Fruit fly (Drosophila melanogaster): ENCODE measurements around the gene CG16704.

CG16704 gene

dm6 chr2L:3693805-3694204, 1.4 kb upstream of the CG16704 start, which contains the start of gene Acp24A4:
Gene Acp24A4 (minus strand): TSS chr2L:3693905.
- TF ChIP-seq insv (optimal IDR thresholded peaks at IDR 0.05) = no peak
- no peak for TF ChIP-seq h (optimal IDR thresholded peaks at IDR 0.05)

- TF ChIP-seq ttk (optimal IDR thresholded peaks at IDR 0.05) = no peak
- TF ChIP-seq insv (optimal IDR thresholded peaks at IDR 0.05) = no peak
- no peak for TF ChIP-seq Sin3A (optimal IDR thresholded peaks at IDR 0.05)
- TF ChIP-seq psq (optimal IDR thresholded peaks at IDR 0.05) = no peak
- no peak for TF ChIP-seq Myc (optimal IDR thresholded peaks at IDR 0.05)
- TF ChIP-seq h (optimal IDR thresholded peaks at IDR 0.05) = no peak
Measured at dm6 chr2L:3693082-3693481, 695 bp upstream of the CG16704 start, which contains the start of gene CG3513. Gene CG3513 (minus strand): TSS chr2L:3693182.

- no peak for TF ChIP-seq insv (optimal IDR thresholded peaks at IDR 0.05)
- TF ChIP-seq ttk (optimal IDR thresholded peaks at IDR 0.05) = no peak
- no peak for TF ChIP-seq Sin3A (optimal IDR thresholded peaks at IDR 0.05)
- TF ChIP-seq h (optimal IDR thresholded peaks at IDR 0.05) = no peak
- TF ChIP-seq psq (optimal IDR thresholded peaks at IDR 0.05) = no peak
- no peak for TF ChIP-seq Myc (optimal IDR thresholded peaks at IDR 0.05)
Measured at dm6 chr2L:3685139-3685851, 7.1 kb downstream of the CG16704 start.

DNA sequence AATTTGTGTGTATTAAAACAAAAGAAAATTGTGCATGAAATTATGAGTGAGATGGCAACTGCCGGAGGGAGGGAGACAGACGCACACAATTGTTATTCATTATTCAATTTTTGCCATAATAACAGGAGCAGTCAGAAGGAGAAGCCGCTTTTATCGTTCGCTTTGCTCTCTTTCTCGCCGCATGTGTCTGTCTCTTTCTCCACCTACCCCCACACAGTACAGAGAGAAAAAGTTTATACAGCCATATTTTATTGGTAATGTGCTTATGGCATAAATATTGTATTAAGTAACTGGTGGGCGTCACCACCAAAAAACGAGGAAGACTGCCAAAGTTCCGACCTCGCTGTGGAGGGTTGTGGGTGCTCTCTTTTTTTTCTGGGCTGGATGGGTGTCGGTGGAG, 9.9 kb downstream of the CG16704 start:
- TF ChIP-seq insv (optimal IDR thresholded peaks at IDR 0.05) (no peak), Sin3A (optimal IDR thresholded peaks at IDR 0.05) (no peak), psq (optimal IDR thresholded peaks at IDR 0.05) (no peak), h (optimal IDR thresholded peaks at IDR 0.05) (no peak), Myc (optimal IDR thresholded peaks at IDR 0.05) (no peak), ttk (optimal IDR thresholded peaks at IDR 0.05) (no peak)

- TF ChIP-seq psq (optimal IDR thresholded peaks at IDR 0.05) (no peak), insv (optimal IDR thresholded peaks at IDR 0.05) (no peak), Myc (optimal IDR thresholded peaks at IDR 0.05) (no peak), h (optimal IDR thresholded peaks at IDR 0.05) (no peak), Sin3A (optimal IDR thresholded peaks at IDR 0.05) (no peak)
Measured at dm6 chr2L:3681338-3681737, 11.0 kb downstream of the CG16704 start.

- no peak for TF ChIP-seq h (optimal IDR thresholded peaks at IDR 0.05)
- TF ChIP-seq insv (optimal IDR thresholded peaks at IDR 0.05) = no peak
- TF ChIP-seq ttk (optimal IDR thresholded peaks at IDR 0.05) = no peak
- no peak for TF ChIP-seq Myc (optimal IDR thresholded peaks at IDR 0.05)
- no peak for TF ChIP-seq psq (optimal IDR thresholded peaks at IDR 0.05)
- no peak for TF ChIP-seq Sin3A (optimal IDR thresholded peaks at IDR 0.05)
Measured at dm6 chr2L:3675770-3676169, 16.6 kb downstream of the CG16704 start.

- TF ChIP-seq Sin3A (optimal IDR thresholded peaks at IDR 0.05) = no peak
- TF ChIP-seq psq (optimal IDR thresholded peaks at IDR 0.05) = no peak
- no peak for TF ChIP-seq h (optimal IDR thresholded peaks at IDR 0.05)
- TF ChIP-seq Myc (optimal IDR thresholded peaks at IDR 0.05) = no peak
- no peak for TF ChIP-seq insv (optimal IDR thresholded peaks at IDR 0.05)
- TF ChIP-seq ttk (optimal IDR thresholded peaks at IDR 0.05) = no peak
Measured at dm6 chr2L:3670481-3670880, 21.9 kb downstream of the CG16704 start, which contains the start of gene Sfp24Bc. Gene Sfp24Bc (minus strand): TSS chr2L:3670581.

DNA sequence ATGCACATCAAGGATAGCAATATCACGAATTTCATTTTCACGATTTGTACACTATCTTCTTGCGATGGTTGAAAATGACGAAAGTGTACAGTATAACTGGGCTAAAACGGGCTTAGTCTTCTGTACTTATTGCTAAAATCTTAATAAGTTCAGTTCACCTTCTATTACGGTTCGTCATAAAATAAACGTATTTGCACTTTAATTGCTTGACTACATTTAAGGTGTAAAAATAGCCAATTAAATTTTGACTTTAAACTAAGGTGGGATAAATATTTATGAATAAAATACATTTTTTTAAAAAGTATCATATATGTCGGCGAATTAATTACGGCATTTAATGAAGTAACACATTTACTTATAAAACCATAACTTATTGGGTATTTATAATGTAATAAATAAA, 22.7 kb downstream of the CG16704 start, which contains the start of gene Sfp24Bb:
TSS of gene Sfp24Bb (minus strand) at position 101 of the 400 bp plus-strand sequence.
- TF ChIP-seq psq (optimal IDR thresholded peaks at IDR 0.05) (no peak), ttk (optimal IDR thresholded peaks at IDR 0.05) (no peak), insv (optimal IDR thresholded peaks at IDR 0.05) (no peak), Myc (optimal IDR thresholded peaks at IDR 0.05) (no peak), Sin3A (optimal IDR thresholded peaks at IDR 0.05) (no peak), h (optimal IDR thresholded peaks at IDR 0.05) (no peak)

DNA sequence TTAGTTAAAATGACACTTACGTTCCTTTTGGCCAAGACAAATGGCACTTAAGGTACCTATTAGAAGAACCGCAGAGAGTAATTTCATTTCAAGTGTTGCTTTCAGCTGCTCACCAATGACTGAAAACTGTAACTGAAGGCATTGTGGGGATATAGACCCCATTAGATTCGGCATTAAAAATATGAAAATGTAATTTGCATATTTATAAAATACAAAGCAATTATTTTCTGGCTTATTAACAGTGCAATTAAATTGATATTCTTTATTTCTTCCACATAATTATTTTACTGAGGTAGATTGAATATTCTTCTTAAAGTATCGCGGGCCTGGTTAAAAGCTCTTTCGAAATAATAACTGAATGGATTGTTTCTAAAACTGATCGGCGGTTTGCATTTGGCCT, 23.4 kb downstream of the CG16704 start, which contains the start of gene Sfp24Bd:
TSS of gene Sfp24Bd (minus strand) at position 101 of the 400 bp plus-strand sequence.
- TF ChIP-seq psq (optimal IDR thresholded peaks at IDR 0.05) (no peak), Sin3A (optimal IDR thresholded peaks at IDR 0.05) (no peak), insv (optimal IDR thresholded peaks at IDR 0.05) (no peak), h (optimal IDR thresholded peaks at IDR 0.05) (no peak), Myc (optimal IDR thresholded peaks at IDR 0.05) (no peak), ttk (optimal IDR thresholded peaks at IDR 0.05) (no peak)

dm6 chr2L:3668451-3668850, 23.9 kb downstream of the CG16704 start, which contains the start of gene Sfp24Ba:
Gene Sfp24Ba (minus strand): TSS chr2L:3668551.
- TF ChIP-seq psq (optimal IDR thresholded peaks at IDR 0.05) (no peak), ttk (optimal IDR thresholded peaks at IDR 0.05) (no peak), Sin3A (optimal IDR thresholded peaks at IDR 0.05) (no peak), Myc (optimal IDR thresholded peaks at IDR 0.05) (no peak), insv (optimal IDR thresholded peaks at IDR 0.05) (no peak), h (optimal IDR thresholded peaks at IDR 0.05) (no peak)

- TF ChIP-seq Myc (optimal IDR thresholded peaks at IDR 0.05) = no peak
- TF ChIP-seq insv (optimal IDR thresholded peaks at IDR 0.05) = no peak
- TF ChIP-seq Sin3A (optimal IDR thresholded peaks at IDR 0.05) = no peak
- TF ChIP-seq psq (optimal IDR thresholded peaks at IDR 0.05) = no peak
- TF ChIP-seq ttk (optimal IDR thresholded peaks at IDR 0.05) = no peak
Measured at dm6 chr2L:3662307-3662795, 30.0 kb downstream of the CG16704 start, which contains the start of gene Drgx. Gene Drgx (plus strand): TSS chr2L:3662745.

DNA sequence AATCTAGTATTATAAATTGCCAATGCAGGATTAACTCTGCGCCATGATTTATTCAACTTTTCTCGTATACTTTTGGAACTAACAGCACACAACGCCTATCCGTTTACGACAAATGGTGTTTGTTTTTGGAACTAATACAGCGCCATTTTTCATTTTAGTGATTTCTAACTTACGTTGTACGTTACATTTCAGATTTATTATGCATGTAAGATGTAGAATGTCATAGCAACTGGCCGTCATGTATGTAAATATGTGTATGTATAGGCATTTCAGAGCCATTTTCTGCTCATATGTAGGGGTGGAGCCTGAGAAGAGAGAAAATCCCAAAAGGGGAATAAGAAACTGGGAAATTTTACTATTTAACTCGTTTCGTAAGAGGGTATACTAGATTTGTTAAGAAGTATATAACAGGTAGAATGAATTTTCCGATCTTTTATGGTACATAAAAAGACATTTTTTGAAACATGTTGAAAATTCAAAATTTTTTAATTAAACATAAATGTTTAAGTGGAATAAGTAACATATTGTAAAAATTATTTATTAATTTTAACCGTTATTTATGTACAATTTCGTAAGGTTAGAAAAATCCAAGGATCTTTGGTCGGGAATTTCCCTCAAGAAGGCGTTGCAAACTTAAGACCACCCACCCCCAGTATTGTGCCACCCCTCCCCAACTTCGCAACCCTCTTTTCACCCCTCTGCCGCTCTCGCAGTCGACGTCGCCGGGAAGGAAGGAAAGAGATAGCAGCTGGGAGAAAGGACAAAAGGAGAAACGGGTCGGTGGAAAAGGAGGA, 34.8 kb downstream of the CG16704 start:
- TF ChIP-seq h (optimal IDR thresholded peaks at IDR 0.05) (no peak), Sin3A (optimal IDR thresholded peaks at IDR 0.05) (no peak), ttk (optimal IDR thresholded peaks at IDR 0.05) (no peak), psq (optimal IDR thresholded peaks at IDR 0.05) (no peak), insv (optimal IDR thresholded peaks at IDR 0.05) (no peak), Myc (optimal IDR thresholded peaks at IDR 0.05) (no peak)

All from Kc167 (cell line).